Worm (Caenorhabditis elegans) whole organism, L2 larva: ENCODE results near the gene F45E1.2.

Experiments
- C34F6.9 ChIP-seq: fragments of 150-350 bp; optimal IDR thresholded peaks from 2 replicates; lab custom pipeline; 2014; ENCODE audit warnings: missing biosample characterization, missing genetic modification characterization
- R02D3.7 ChIP-seq: fragments of 150-350 bp; optimal IDR thresholded peaks from 2 replicates; lab custom pipeline; 2014; ENCODE audit warnings: missing biosample characterization, missing genetic modification characterization
- Y55F3AM.14 ChIP-seq: fragments of 200-800 bp; sonication (Bioruptor generic); optimal IDR thresholded peaks from 2 replicates; lab custom pipeline; 2018; ENCODE audit warnings: mild to moderate bottlenecking, missing genetic modification characterization, missing compliant biosample characterization
- ZK546.5 ChIP-seq: sonication (generic microtip); optimal IDR thresholded peaks from 2 replicates; lab custom pipeline; 2017; ENCODE audit warnings: missing biosample characterization, missing genetic modification characterization
- aly-2 ChIP-seq: fragments of 150-350 bp; optimal IDR thresholded peaks from 2 replicates; lab custom pipeline; 2014; ENCODE audit warnings: missing biosample characterization, missing genetic modification characterization
- blmp-1 ChIP-seq: sonication (generic microtip); optimal IDR thresholded peaks from 2 replicates; lab custom pipeline; 2017; ENCODE audit warnings: missing genetic modification characterization, mild to moderate bottlenecking, missing compliant biosample characterization, antibody characterized with exemption, moderate library complexity; ENCODE audit not compliant: insufficient read depth
- ceh-16 ChIP-seq: fragments of 150-350 bp; optimal IDR thresholded peaks from 2 replicates; lab custom pipeline; 2014; ENCODE audit warnings: missing biosample characterization, missing genetic modification characterization
- crh-2 ChIP-seq: sonication (generic microtip); optimal IDR thresholded peaks from 2 replicates; lab custom pipeline; 2017; ENCODE audit warnings: missing biosample characterization, missing genetic modification characterization
- dmd-4 ChIP-seq: sonication (generic microtip); optimal IDR thresholded peaks from 2 replicates; lab custom pipeline; 2017; ENCODE audit warnings: missing biosample characterization, missing genetic modification characterization
- elt-1 ChIP-seq: fragments of 150-350 bp; optimal IDR thresholded peaks from 2 replicates; lab custom pipeline; 2014; ENCODE audit warnings: missing biosample characterization, missing genetic modification characterization
- elt-3 ChIP-seq: sonication (generic microtip); optimal IDR thresholded peaks from 2 replicates; lab custom pipeline; 2017; ENCODE audit warnings: missing biosample characterization, missing genetic modification characterization
- lin-11 ChIP-seq: fragments of 150-350 bp; sonication (generic microtip); optimal IDR thresholded peaks from 2 replicates; lab custom pipeline; 2014; ENCODE audit warnings: missing biosample characterization, missing genetic modification characterization, inconsistent platforms, mixed read lengths
- lin-13 ChIP-seq: fragments of 150-350 bp; optimal IDR thresholded peaks from 2 replicates; lab custom pipeline; 2014; ENCODE audit warnings: missing biosample characterization, missing genetic modification reagents, missing genetic modification characterization
- lin-39 ChIP-seq: fragments of 150-350 bp; optimal IDR thresholded peaks from 2 replicates; lab custom pipeline; 2014; ENCODE audit warnings: missing biosample characterization, missing genetic modification reagents, missing genetic modification characterization
- lsy-2 ChIP-seq, 2 experiments: fragments of 150-350 bp in 1 of 2; sonication (generic microtip) in 1 of 2; optimal IDR thresholded peaks; 2 replicates each; lab custom pipeline; 2014 to 2017; ENCODE audit warnings: missing biosample characterization in 2 of 2, missing genetic modification characterization in 2 of 2
- mab-5 ChIP-seq: fragments of 150-350 bp; optimal IDR thresholded peaks from 2 replicates; lab custom pipeline; 2014; ENCODE audit warnings: missing biosample characterization, missing genetic modification characterization
- mbf-1 ChIP-seq: sonication (generic microtip); optimal IDR thresholded peaks from 2 replicates; lab custom pipeline; 2017; ENCODE audit warnings: missing biosample characterization, missing genetic modification characterization
- nhr-10 ChIP-seq: sonication (generic microtip); optimal IDR thresholded peaks from 2 replicates; lab custom pipeline; 2017; ENCODE audit warnings: missing biosample characterization, missing genetic modification characterization
- nhr-12 ChIP-seq: fragments of 150-350 bp; optimal IDR thresholded peaks from 2 replicates; lab custom pipeline; 2014; ENCODE audit warnings: missing biosample characterization, missing genetic modification characterization
- nhr-129 ChIP-seq: fragments of 150-350 bp; optimal IDR thresholded peaks from 2 replicates; lab custom pipeline; 2014; ENCODE audit warnings: missing biosample characterization, missing genetic modification characterization
- nhr-21 ChIP-seq: fragments of 150-350 bp; optimal IDR thresholded peaks from 2 replicates; lab custom pipeline; 2014; ENCODE audit warnings: missing biosample characterization, missing genetic modification characterization
- nhr-23 ChIP-seq: fragments of 150-350 bp; optimal IDR thresholded peaks from 2 replicates; lab custom pipeline; 2014; ENCODE audit warnings: missing biosample characterization, missing genetic modification reagents, missing genetic modification characterization
- nhr-237 ChIP-seq: fragments of 150-350 bp; optimal IDR thresholded peaks from 2 replicates; lab custom pipeline; 2014; ENCODE audit warnings: missing biosample characterization, missing genetic modification characterization
- nhr-6 ChIP-seq: fragments of 150-350 bp; optimal IDR thresholded peaks from 2 replicates; lab custom pipeline; 2014; ENCODE audit warnings: missing biosample characterization, missing genetic modification characterization
- nhr-77 ChIP-seq: fragments of 150-350 bp; optimal IDR thresholded peaks from 2 replicates; lab custom pipeline; 2014; ENCODE audit warnings: missing biosample characterization, missing genetic modification characterization
- sem-4 ChIP-seq: fragments of 150-350 bp; optimal IDR thresholded peaks from 2 replicates; lab custom pipeline; 2014; ENCODE audit warnings: missing biosample characterization, missing genetic modification reagents, missing genetic modification characterization
- sma-3 ChIP-seq: sonication (generic microtip); optimal IDR thresholded peaks from 2 replicates; lab custom pipeline; 2016; ENCODE audit warnings: missing genetic modification reagents, missing genetic modification characterization, missing compliant biosample characterization
- sma-9 ChIP-seq, 2 experiments: fragments of 150-350 bp in 1 of 2; sonication (generic microtip) in 1 of 2; optimal IDR thresholded peaks; 2 replicates each; lab custom pipeline; 2014 to 2016; ENCODE audit warnings: missing genetic modification characterization in 2 of 2, mild to moderate bottlenecking in 1 of 2, missing biosample characterization in 1 of 2, missing compliant biosample characterization in 1 of 2, missing genetic modification reagents in 1 of 2, moderate library complexity in 1 of 2
- snpc-4 ChIP-seq: fragments of 150-350 bp; optimal IDR thresholded peaks from 2 replicates; lab custom pipeline; 2014; ENCODE audit warnings: missing biosample characterization, missing genetic modification characterization
- unc-55 ChIP-seq: fragments of 150-350 bp; sonication (generic microtip); optimal IDR thresholded peaks from 3 replicates; lab custom pipeline; 2014; ENCODE audit warnings: missing biosample characterization, missing genetic modification reagents, missing genetic modification characterization
- unc-62 ChIP-seq: fragments of 150-350 bp; optimal IDR thresholded peaks from 2 replicates; lab custom pipeline; 2014; ENCODE audit warnings: missing biosample characterization, missing genetic modification reagents, missing genetic modification characterization
- zag-1 ChIP-seq: fragments of 150-350 bp; optimal IDR thresholded peaks from 2 replicates; lab custom pipeline; 2014; ENCODE audit warnings: missing biosample characterization, missing genetic modification characterization
- ztf-1 ChIP-seq: fragments of 200-800 bp; sonication (Bioruptor generic); conservative IDR thresholded peaks from 2 replicates; pipeline ENCODE4 v1.3.6; 2022; ENCODE audit warnings: missing genetic modification characterization, missing compliant biosample characterization
- ztf-11 ChIP-seq: sonication (generic microtip); optimal IDR thresholded peaks from 2 replicates; lab custom pipeline; 2017; ENCODE audit warnings: missing biosample characterization, missing genetic modification characterization
- ztf-4 ChIP-seq: fragments of 150-350 bp; optimal IDR thresholded peaks from 2 replicates; lab custom pipeline; 2014; ENCODE audit warnings: missing biosample characterization, missing genetic modification characterization

The F45E1.2 gene

DNA sequence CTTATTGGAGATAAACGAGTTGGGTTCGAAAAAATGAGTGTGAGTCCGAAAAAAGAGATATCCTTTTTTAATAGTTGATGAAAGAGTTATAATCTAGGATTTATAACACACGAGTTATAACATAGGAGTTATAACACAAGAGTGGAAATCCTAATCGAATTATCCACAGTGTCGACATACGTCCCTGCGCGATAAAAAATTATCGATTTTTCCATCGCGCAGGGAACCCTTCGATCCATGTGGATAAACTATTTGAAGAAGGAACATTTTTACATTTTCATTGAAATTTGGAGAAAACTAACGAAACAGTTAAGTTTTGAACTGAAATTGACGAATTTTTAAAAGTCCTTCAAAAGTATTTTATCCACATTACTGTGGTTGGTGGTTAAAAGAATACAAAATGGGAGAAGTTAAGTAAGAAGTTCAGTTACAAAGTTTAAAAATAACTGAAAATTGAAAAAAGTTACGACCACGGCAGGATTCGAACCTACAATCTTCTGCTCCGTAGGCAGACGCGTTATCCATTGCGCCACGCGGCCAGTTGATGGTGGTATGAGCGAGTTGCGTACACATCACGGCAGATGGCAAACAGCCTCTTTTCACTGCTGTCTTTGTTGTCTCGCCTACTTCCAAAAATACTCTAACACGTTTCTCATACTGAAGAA lies 32.8 kb downstream of the F45E1.2 start (continued):
- TF ChIP-seq elt-3 (tag; lab: Kevin White, UChicago) (peak; percentile 64), nhr-77 (tag; lab: Kevin White, UChicago) (peak; percentile 96), nhr-12 (tag; lab: Kevin White, UChicago) (peak; percentile 66), lin-11 (tag; lab: Kevin White, UChicago) (peak; percentile 86), ZK546.5 (tag; lab: Kevin White, UChicago) (peak; percentile 72), crh-2 (tag; lab: Kevin White, UChicago) (peak; percentile 100), elt-1 (tag; lab: Kevin White, UChicago) (no peak), R02D3.7 (peak; percentile 78), aly-2 (tag; lab: Kevin White, UChicago) (no peak), nhr-129 (tag; lab: Kevin White, UChicago) (peak; percentile 100), mab-5 (tag; lab: Kevin White, UChicago) (peak; percentile 99), sem-4 (tag; lab: Kevin White, UChicago) (peak; percentile 98), Y55F3AM.14 (GFP tag; lab: Kevin White, UChicago) (peak; percentile 96), sma-3 (GFP tag; lab: Kevin White, UChicago) (peak; percentile 99)
- TF ChIP-seq, all 48 proteins: peak for 43

- no peak for TF ChIP-seq ztf-1 (GFP tag; lab: Robert Waterston, UW)
- no peak for TF ChIP-seq ZK546.5 (tag; lab: Kevin White, UChicago)
- no peak for TF ChIP-seq lin-13 (GFP tag; lab: Kevin White, UChicago)
- no peak for TF ChIP-seq nhr-77 (tag; lab: Kevin White, UChicago)
- no peak for TF ChIP-seq lsy-2 (tag; optimal IDR thresholded peaks at IDR 0.05; lab: Kevin White, UChicago)
- TF ChIP-seq zag-1 (tag; lab: Kevin White, UChicago) = no peak
- TF ChIP-seq R02D3.7 = no peak
- no peak for TF ChIP-seq Y55F3AM.14 (GFP tag; lab: Kevin White, UChicago)
- no peak for TF ChIP-seq ztf-11
- no peak for TF ChIP-seq ceh-16 (tag; lab: Kevin White, UChicago)
- TF ChIP-seq ztf-4 (tag; lab: Kevin White, UChicago) = no peak
- TF ChIP-seq nhr-12 (tag; lab: Kevin White, UChicago) = no peak
- no peak for TF ChIP-seq C34F6.9 (tag; lab: Kevin White, UChicago)
- TF ChIP-seq unc-55 (GFP tag; lab: Kevin White, UChicago) = no peak
Observed at ce11 chrX:8037365-8037764, 33.8 kb downstream of the F45E1.2 start.

- TF ChIP-seq mbf-1 (tag; lab: Kevin White, UChicago) (no peak), nhr-12 (tag; lab: Kevin White, UChicago) (no peak), nhr-23 (no peak), lsy-2 (tag; optimal IDR thresholded peaks at IDR 0.05; lab: Kevin White, UChicago) (no peak), ztf-1 (GFP tag; lab: Robert Waterston, UW) (no peak), sem-4 (tag; lab: Kevin White, UChicago) (no peak)
Observed at ce11 chrX:8040967-8041366, 37.4 kb downstream of the F45E1.2 start, which contains the start of gene xol-1. Gene xol-1 (plus strand): TSS chrX:8041313.

DNA sequence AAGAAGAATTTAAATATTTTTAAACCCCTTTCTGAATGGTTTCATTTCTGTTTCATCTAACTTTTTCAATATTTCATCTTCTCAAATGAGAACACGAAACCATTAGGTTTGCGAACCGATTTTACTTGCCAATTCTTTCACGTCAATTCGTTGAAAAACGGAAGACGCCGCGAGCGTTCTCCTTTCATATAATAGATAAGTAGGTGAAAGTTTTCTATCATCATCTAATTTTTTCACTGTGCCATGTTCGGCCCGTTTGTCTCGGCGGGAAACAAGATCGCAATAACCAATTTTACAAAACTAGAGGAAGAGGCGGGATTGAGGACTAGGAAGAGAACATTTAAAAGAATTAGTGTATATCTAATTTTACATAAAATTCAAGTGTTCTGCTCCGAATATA lies 41.6 kb downstream of the F45E1.2 start, which contains the start of gene C18A11.4:
Gene C18A11.4 (plus strand): TSS at position 367 of the 400 bp plus-strand sequence.
- TF ChIP-seq unc-62 (GFP tag; lab: Kevin White, UChicago) (no peak), blmp-1 (tag; lab: Kevin White, UChicago) (peak; percentile 79)

DNA sequence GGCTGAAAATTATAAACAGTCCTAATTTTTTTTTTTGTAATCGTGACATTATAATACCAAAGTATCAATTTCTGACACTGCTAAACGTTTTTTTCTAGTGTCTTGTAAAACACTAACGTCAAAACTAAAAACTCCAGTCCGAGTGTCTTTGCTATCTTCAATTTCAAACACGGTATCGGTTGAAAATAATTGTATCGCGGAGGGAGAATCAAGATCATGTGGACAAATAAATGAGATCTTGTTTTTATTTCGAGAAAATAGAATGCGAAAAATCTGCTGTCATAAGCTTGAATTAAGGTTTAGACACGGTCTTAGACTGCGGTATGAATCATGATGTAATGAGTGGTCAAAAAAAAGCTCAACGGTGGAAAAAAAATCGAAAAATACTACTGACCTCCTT lies 45.1 kb downstream of the F45E1.2 start:
- TF ChIP-seq ztf-11 = no peak
- no peak for TF ChIP-seq lin-39 (tag; lab: Kevin White, UChicago)
- no peak for TF ChIP-seq Y55F3AM.14 (GFP tag; lab: Kevin White, UChicago)
- no peak for TF ChIP-seq nhr-10 (tag; lab: Kevin White, UChicago)
- TF ChIP-seq nhr-12 (tag; lab: Kevin White, UChicago) = no peak
- no peak for TF ChIP-seq ztf-4 (tag; lab: Kevin White, UChicago)
- TF ChIP-seq R02D3.7 = no peak
- TF ChIP-seq dmd-4 (tag; lab: Kevin White, UChicago) = no peak
- TF ChIP-seq nhr-21 = peak; percentile 36
- peak; percentile 46 for TF ChIP-seq crh-2 (tag; lab: Kevin White, UChicago)
- no peak for TF ChIP-seq nhr-237
- no peak for TF ChIP-seq elt-1 (tag; lab: Kevin White, UChicago)
- peak; percentile 44 for TF ChIP-seq sma-3 (GFP tag; lab: Kevin White, UChicago)
- no peak for TF ChIP-seq nhr-23
- TF ChIP-seq lin-11 (tag; lab: Kevin White, UChicago) = no peak
- TF ChIP-seq nhr-6 = no peak
- peak; percentile 32 for TF ChIP-seq sma-9 (GFP tag; optimal IDR thresholded peaks at IDR 0.05; lab: Kevin White, UChicago)
- no peak for TF ChIP-seq sma-9 (tag; optimal IDR thresholded peaks at IDR 0.05; lab: Kevin White, UChicago)
- no peak for TF ChIP-seq snpc-4 (tag; lab: Kevin White, UChicago)
- TF ChIP-seq, all 48 proteins: peak for 4
